Worm (Caenorhabditis elegans) whole organism, L4/young adult: Measurements from ENCODE around the gene phy-4.

Source experiments
- dao-5 ChIP-seq: sonication (generic microtip); optimal IDR thresholded peaks from 2 replicates; lab custom pipeline; 2016; ENCODE audit warnings: missing genotype, missing genetic modification characterization, moderate library complexity, missing compliant biosample characterization
- him-1 ChIP-seq: sonication (generic microtip); optimal IDR thresholded peaks from 2 replicates; lab custom pipeline; 2016; ENCODE audit warnings: missing genotype, missing genetic modification reagents, missing genetic modification characterization, missing compliant biosample characterization

ce11 chrV:19482535-19482934, 30.9 kb downstream of the phy-4 start, which contains the start of gene Y43F8B.22:
- TF ChIP-seq him-1 (tag; lab: Kevin White, UChicago) (no peak), dao-5 (tag; lab: Kevin White, UChicago) (no peak)
